Worm (Caenorhabditis elegans) whole organism, mixed stage, embryonic: ENCODE data around the gene F14H3.4.

Experiments
- M03D4.4 ChIP-seq: sonication (generic microtip); optimal IDR thresholded peaks from 2 replicates; lab custom pipeline; 2017; ENCODE audit warnings: mild to moderate bottlenecking, missing genetic modification characterization, missing compliant biosample characterization
- bed-3 ChIP-seq: fragments of 200-800 bp; sonication (Bioruptor generic); optimal IDR thresholded peaks from 3 replicates; lab custom pipeline; 2018; ENCODE audit warnings: mild to moderate bottlenecking, missing genetic modification characterization, moderate library complexity, missing compliant biosample characterization
- blmp-1 ChIP-seq: fragments of 150-350 bp; optimal IDR thresholded peaks from 2 replicates; lab custom pipeline; 2014; ENCODE audit warnings: missing biosample characterization, missing genetic modification characterization
- ceh-43 ChIP-seq: fragments of 200-800 bp; sonication (Bioruptor generic); optimal IDR thresholded peaks from 2 replicates; lab custom pipeline; 2018; ENCODE audit warnings: mild to moderate bottlenecking, missing genetic modification characterization, moderate library complexity, missing compliant biosample characterization
- ceh-83 ChIP-seq: fragments of 200-800 bp; sonication (Bioruptor generic); optimal IDR thresholded peaks from 2 replicates; lab custom pipeline; 2018; ENCODE audit warnings: mild to moderate bottlenecking, missing genetic modification characterization, missing compliant biosample characterization
- ces-1 ChIP-seq: fragments of 150-350 bp; optimal IDR thresholded peaks from 2 replicates; lab custom pipeline; 2014; ENCODE audit warnings: missing biosample characterization, missing genetic modification reagents, missing genetic modification characterization
- cnd-1 ChIP-seq: fragments of 200-800 bp; sonication (Bioruptor generic); optimal IDR thresholded peaks from 2 replicates; lab custom pipeline; 2018; ENCODE audit warnings: mild to moderate bottlenecking, missing genetic modification characterization, missing compliant biosample characterization
- drap-1 ChIP-seq: fragments of 200-800 bp; sonication (Bioruptor generic); optimal IDR thresholded peaks from 3 replicates; lab custom pipeline; 2018; ENCODE audit warnings: mild to moderate bottlenecking, missing genetic modification characterization, missing compliant biosample characterization
- elt-1 ChIP-seq: sonication (generic microtip); optimal IDR thresholded peaks from 2 replicates; lab custom pipeline; 2017; ENCODE audit warnings: missing genetic modification characterization, mild to moderate bottlenecking, missing compliant biosample characterization, antibody characterized with exemption, moderate library complexity, borderline replicate concordance; ENCODE audit not compliant: insufficient read depth
- elt-3 ChIP-seq: fragments of 150-350 bp; optimal IDR thresholded peaks from 2 replicates; lab custom pipeline; 2014; ENCODE audit warnings: missing biosample characterization, missing genetic modification characterization
- flh-1 ChIP-seq: fragments of 200-800 bp; sonication (Bioruptor generic); optimal IDR thresholded peaks from 2 replicates; lab custom pipeline; 2018; ENCODE audit warnings: mild to moderate bottlenecking, missing genetic modification characterization, moderate library complexity, missing compliant biosample characterization
- ham-2 ChIP-seq: fragments of 200-800 bp; sonication (Bioruptor generic); optimal IDR thresholded peaks from 2 replicates; lab custom pipeline; 2018; ENCODE audit warnings: mild to moderate bottlenecking, missing genetic modification characterization, missing compliant biosample characterization
- hlh-1 ChIP-seq: fragments of 150-350 bp; optimal IDR thresholded peaks from 2 replicates; lab custom pipeline; 2014; ENCODE audit warnings: missing biosample characterization, missing genetic modification reagents, missing genetic modification characterization
- lin-13 ChIP-seq: fragments of 150-350 bp; optimal IDR thresholded peaks from 2 replicates; lab custom pipeline; 2014; ENCODE audit warnings: missing biosample characterization, missing genetic modification characterization
- lsy-2 ChIP-seq: fragments of 150-350 bp; optimal IDR thresholded peaks from 2 replicates; lab custom pipeline; 2014; ENCODE audit warnings: missing biosample characterization, missing genetic modification characterization
- mab-5 ChIP-seq: fragments of 150-350 bp; optimal IDR thresholded peaks from 2 replicates; lab custom pipeline; 2014; ENCODE audit warnings: missing biosample characterization, missing genetic modification characterization
- mep-1 ChIP-seq: fragments of 150-350 bp; optimal IDR thresholded peaks from 2 replicates; lab custom pipeline; 2017; ENCODE audit warnings: missing biosample characterization, missing genetic modification reagents, missing genetic modification characterization, inconsistent platforms
- mls-2 ChIP-seq: sonication (generic microtip); optimal IDR thresholded peaks from 2 replicates; lab custom pipeline; 2016; ENCODE audit warnings: mild to moderate bottlenecking, missing genetic modification characterization, moderate library complexity, missing compliant biosample characterization
- nhr-12 ChIP-seq: fragments of 150-350 bp; optimal IDR thresholded peaks from 2 replicates; lab custom pipeline; 2014; ENCODE audit warnings: missing biosample characterization, missing genetic modification characterization
- nhr-2 ChIP-seq: fragments of 150-350 bp; optimal IDR thresholded peaks from 2 replicates; lab custom pipeline; 2014; ENCODE audit warnings: missing biosample characterization, missing genetic modification characterization
- nhr-237 ChIP-seq: fragments of 150-350 bp; optimal IDR thresholded peaks from 2 replicates; lab custom pipeline; 2014; ENCODE audit warnings: missing biosample characterization, missing genetic modification characterization
- nhr-28 ChIP-seq: fragments of 150-350 bp; optimal IDR thresholded peaks from 2 replicates; lab custom pipeline; 2014; ENCODE audit warnings: missing biosample characterization, missing genetic modification characterization
- nhr-76 ChIP-seq: sonication (generic microtip); optimal IDR thresholded peaks from 2 replicates; lab custom pipeline; 2017; ENCODE audit warnings: missing biosample characterization, missing genetic modification characterization
- pha-4 ChIP-seq: fragments of 150-350 bp; optimal IDR thresholded peaks from 2 replicates; lab custom pipeline; 2018; ENCODE audit warnings: missing biosample characterization, missing genetic modification reagents, missing genetic modification characterization
- sem-2 ChIP-seq: fragments of 200-800 bp; sonication (Bioruptor generic); optimal IDR thresholded peaks from 2 replicates; lab custom pipeline; 2018; ENCODE audit warnings: mild to moderate bottlenecking, missing genetic modification characterization, missing compliant biosample characterization
- snpc-4 ChIP-seq: fragments of 150-350 bp; optimal IDR thresholded peaks from 2 replicates; lab custom pipeline; 2014; ENCODE audit warnings: missing biosample characterization, missing genetic modification characterization
- sptf-1 ChIP-seq: sonication (generic microtip); optimal IDR thresholded peaks from 2 replicates; lab custom pipeline; 2017; ENCODE audit warnings: mild to moderate bottlenecking, missing genetic modification characterization, moderate library complexity, missing compliant biosample characterization
- unc-120 ChIP-seq: sonication (generic microtip); optimal IDR thresholded peaks from 2 replicates; lab custom pipeline; 2017; ENCODE audit warnings: missing genetic modification characterization, missing compliant biosample characterization; ENCODE audit not compliant: poor library complexity, severe bottlenecking
- unc-39 ChIP-seq: fragments of 150-350 bp; optimal IDR thresholded peaks from 2 replicates; lab custom pipeline; 2014; ENCODE audit warnings: missing biosample characterization, missing genetic modification characterization
- unc-62 ChIP-seq: fragments of 150-350 bp; optimal IDR thresholded peaks from 2 replicates; lab custom pipeline; 2014; ENCODE audit warnings: missing biosample characterization, missing genetic modification reagents, missing genetic modification characterization
- zip-8 ChIP-seq: fragments of 150-350 bp; optimal IDR thresholded peaks from 2 replicates; lab custom pipeline; 2014; ENCODE audit warnings: missing biosample characterization, missing genetic modification characterization
- ztf-11 ChIP-seq: fragments of 150-350 bp; optimal IDR thresholded peaks from 2 replicates; lab custom pipeline; 2014; ENCODE audit warnings: missing biosample characterization, missing genetic modification characterization

F14H3.4 gene

DNA sequence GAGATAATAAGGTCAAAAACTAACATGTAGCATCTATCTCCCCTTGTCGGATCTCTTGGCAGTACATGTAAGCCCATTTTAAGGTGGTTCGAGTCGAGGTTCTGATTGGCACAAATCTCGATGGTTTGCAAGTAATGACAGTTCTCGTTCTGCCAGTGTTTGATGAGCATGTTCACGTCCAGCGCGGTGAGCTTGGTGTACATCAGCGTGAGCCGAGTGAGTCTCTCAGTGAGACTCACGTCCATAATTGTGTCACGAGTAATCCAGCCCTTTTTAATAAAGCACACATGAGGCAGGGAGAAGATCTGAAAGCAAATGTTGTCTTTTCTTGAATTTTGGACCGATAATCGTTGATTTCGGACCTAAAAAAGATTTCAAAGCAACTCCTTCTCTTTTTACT lies 22.1 kb downstream of the F14H3.4 start, which contains the start of gene T10C6.16:
Gene T10C6.16 (minus strand): TSS at position 245 of the 400 bp plus-strand sequence.
- TF ChIP-seq drap-1, result no peak
- TF ChIP-seq ces-1 (GFP tag; lab: Kevin White, UChicago), result no peak
- TF ChIP-seq nhr-28 (tag; lab: Kevin White, UChicago), result no peak
- no peak for TF ChIP-seq nhr-237 (tag; lab: Kevin White, UChicago)
- TF ChIP-seq elt-1 (tag; lab: Kevin White, UChicago), result no peak
- TF ChIP-seq ceh-83 (GFP tag; lab: Kevin White, UChicago), result no peak
- TF ChIP-seq M03D4.4 (tag; lab: Kevin White, UChicago), result no peak
- no peak for TF ChIP-seq unc-62 (GFP tag; lab: Kevin White, UChicago)
- no peak for TF ChIP-seq mab-5 (tag; lab: Kevin White, UChicago)
- TF ChIP-seq nhr-2 (tag; lab: Kevin White, UChicago), result no peak
- TF ChIP-seq pha-4 (tag; lab: Kevin White, UChicago), result no peak
- TF ChIP-seq lin-13, result no peak
- TF ChIP-seq lsy-2, result no peak
- TF ChIP-seq, all 35 proteins: peak for 0

DNA sequence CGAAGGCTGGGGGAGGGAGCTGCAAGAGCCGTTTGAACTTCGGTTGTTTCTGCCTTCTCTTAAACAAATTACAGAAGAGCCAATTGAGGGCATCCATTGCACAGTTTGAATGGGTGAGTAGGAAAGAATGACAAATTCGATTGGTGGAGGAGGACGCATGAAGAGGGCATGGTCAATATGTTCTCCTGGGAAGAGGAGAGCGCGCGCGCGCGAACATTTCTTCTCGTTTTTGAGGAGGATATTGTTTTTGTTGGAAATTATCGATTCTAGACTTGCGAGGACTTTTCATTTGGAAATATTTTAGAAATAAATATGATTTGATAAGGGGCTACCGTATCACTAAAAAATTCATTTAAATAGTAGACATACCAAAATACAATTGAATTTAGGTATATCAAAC lies 23.3 kb downstream of the F14H3.4 start, which contains the start of gene T10C6.7:
Gene T10C6.7 (minus strand): TSS at position 143 of the 400 bp plus-strand sequence.
- TF ChIP-seq flh-1 (no peak), lsy-2 (no peak), snpc-4 (no peak), nhr-76 (no peak), ceh-83 (GFP tag; lab: Kevin White, UChicago) (no peak), sem-2 (GFP tag; lab: Kevin White, UChicago) (no peak), mep-1 (no peak), hlh-1 (no peak), ces-1 (GFP tag; lab: Kevin White, UChicago) (no peak), blmp-1 (tag; lab: Kevin White, UChicago) (no peak), nhr-237 (tag; lab: Kevin White, UChicago) (no peak), ztf-11 (tag; lab: Kevin White, UChicago) (no peak), elt-3 (tag; lab: Kevin White, UChicago) (no peak), bed-3 (GFP tag; lab: Kevin White, UChicago) (no peak)

ce11 chrV:16029237-16029636 lies 25.6 kb downstream of the F14H3.4 start:
- no peak for TF ChIP-seq pha-4 (tag; lab: Kevin White, UChicago)
- no peak for TF ChIP-seq bed-3 (GFP tag; lab: Kevin White, UChicago)
- TF ChIP-seq unc-39 (tag; lab: Kevin White, UChicago), result no peak
- no peak for TF ChIP-seq blmp-1 (tag; lab: Kevin White, UChicago)
- TF ChIP-seq cnd-1 (tag; lab: Kevin White, UChicago), result no peak
- no peak for TF ChIP-seq nhr-237 (tag; lab: Kevin White, UChicago)
- TF ChIP-seq M03D4.4 (tag; lab: Kevin White, UChicago), result no peak
- TF ChIP-seq sptf-1, result no peak
- TF ChIP-seq lin-13, result no peak
- TF ChIP-seq ceh-43 (GFP tag; lab: Kevin White, UChicago), result no peak
- TF ChIP-seq zip-8 (tag; lab: Kevin White, UChicago), result no peak
- TF ChIP-seq mls-2 (tag; lab: Kevin White, UChicago), result no peak
- no peak for TF ChIP-seq ztf-11 (tag; lab: Kevin White, UChicago)
- no peak for TF ChIP-seq nhr-2 (tag; lab: Kevin White, UChicago)

DNA sequence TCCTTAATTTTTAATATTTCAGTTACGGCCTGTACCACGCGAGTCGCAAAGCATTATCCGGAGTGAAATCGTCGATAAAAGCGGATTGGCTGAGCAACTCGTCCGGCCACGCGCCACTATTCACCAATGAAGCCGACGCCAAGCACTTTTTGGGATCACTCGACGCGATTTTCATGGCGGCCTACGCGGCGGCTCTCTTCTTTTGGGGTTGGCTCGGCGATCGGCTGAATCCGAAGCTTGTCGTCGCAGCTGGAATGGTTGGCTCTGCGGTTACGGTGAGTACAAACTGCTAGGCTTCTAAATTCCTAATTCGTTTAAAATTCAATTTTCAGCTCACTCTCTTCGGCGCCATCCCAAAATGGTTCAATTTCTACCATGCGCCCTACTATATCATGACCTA lies 30.0 kb downstream of the F14H3.4 start:
- TF ChIP-seq ham-2 (GFP tag; lab: Kevin White, UChicago), result no peak
- no peak for TF ChIP-seq unc-120 (tag; lab: Kevin White, UChicago)
- no peak for TF ChIP-seq mep-1
- no peak for TF ChIP-seq zip-8 (tag; lab: Kevin White, UChicago)
- no peak for TF ChIP-seq mls-2 (tag; lab: Kevin White, UChicago)
- no peak for TF ChIP-seq nhr-237 (tag; lab: Kevin White, UChicago)
- TF ChIP-seq lin-13, result no peak
- TF ChIP-seq nhr-76, result no peak
- TF ChIP-seq lsy-2, result no peak
- no peak for TF ChIP-seq snpc-4
- no peak for TF ChIP-seq drap-1
- no peak for TF ChIP-seq nhr-2 (tag; lab: Kevin White, UChicago)

- TF ChIP-seq ceh-83 (GFP tag; lab: Kevin White, UChicago) (no peak), nhr-76 (no peak), nhr-12 (tag; lab: Kevin White, UChicago) (no peak), sptf-1 (no peak), unc-120 (tag; lab: Kevin White, UChicago) (no peak), nhr-2 (tag; lab: Kevin White, UChicago) (no peak), ham-2 (GFP tag; lab: Kevin White, UChicago) (no peak), drap-1 (no peak), bed-3 (GFP tag; lab: Kevin White, UChicago) (no peak)
Measured at ce11 chrV:16024300-16024699, 30.6 kb downstream of the F14H3.4 start, which contains the start of gene T10C6.6. TSS of gene T10C6.6 (plus strand) at chrV:16024326.
